Worm (Caenorhabditis elegans) whole organism, late embryonic: Measurements from ENCODE around the gene psa-3.

Experiments
- ama-1 ChIP-seq: fragments of 150-350 bp; optimal IDR thresholded peaks from 2 replicates; lab custom pipeline; 2014
- ceh-30 ChIP-seq: fragments of 150-350 bp; optimal IDR thresholded peaks from 2 replicates; lab custom pipeline; 2014; ENCODE audit warnings: missing biosample characterization, missing genetic modification characterization
- elt-2 ChIP-seq: sonication (generic microtip); optimal IDR thresholded peaks from 2 replicates; lab custom pipeline; 2016; ENCODE audit warnings: missing genetic modification reagents, missing genetic modification characterization, missing compliant biosample characterization
- fkh-10 ChIP-seq: fragments of 150-350 bp; optimal IDR thresholded peaks from 2 replicates; lab custom pipeline; 2014; ENCODE audit warnings: missing biosample characterization, missing genetic modification reagents, missing genetic modification characterization
- hlh-30 ChIP-seq: sonication (generic microtip); optimal IDR thresholded peaks from 2 replicates; lab custom pipeline; 2017; ENCODE audit warnings: antibody characterized with exemption, missing genetic modification characterization, missing compliant biosample characterization; ENCODE audit not compliant: insufficient read depth
- lin-11 ChIP-seq: fragments of 200-800 bp; sonication (Bioruptor generic); optimal IDR thresholded peaks from 2 replicates; lab custom pipeline; 2018; ENCODE audit warnings: mild to moderate bottlenecking, missing genetic modification characterization, missing compliant biosample characterization
- madf-2 ChIP-seq: sonication (generic microtip); optimal IDR thresholded peaks from 2 replicates; lab custom pipeline; 2017; ENCODE audit warnings: missing genetic modification characterization, missing compliant biosample characterization
- nfya-1 ChIP-seq: sonication (generic microtip); optimal IDR thresholded peaks from 2 replicates; lab custom pipeline; 2017; ENCODE audit warnings: missing genetic modification characterization, mild to moderate bottlenecking, missing compliant biosample characterization, antibody characterized with exemption, moderate library complexity
- pha-4 ChIP-seq: fragments of 150-350 bp; optimal IDR thresholded peaks from 2 replicates; lab custom pipeline; 2018; ENCODE audit warnings: missing biosample characterization, missing genetic modification reagents, missing genetic modification characterization
- pqm-1 ChIP-seq: sonication (generic microtip); optimal IDR thresholded peaks from 2 replicates; lab custom pipeline; 2016; ENCODE audit warnings: missing genetic modification characterization, missing compliant biosample characterization
- rnt-1 ChIP-seq: sonication (generic microtip); optimal IDR thresholded peaks from 2 replicates; lab custom pipeline; 2016; ENCODE audit warnings: missing genetic modification characterization, missing compliant biosample characterization
- unc-3 ChIP-seq, 2 experiments: fragments of 200-800 bp in 1 of 2; sonication (Bioruptor generic) in 1 of 2; sonication (generic microtip) in 1 of 2; conservative IDR thresholded peaks in 1 of 2; optimal IDR thresholded peaks in 1 of 2; 2 replicates each; pipeline versions ENCODE4 v1.3.6 to Lab custom; 2016 to 2022; ENCODE audit warnings: missing compliant biosample characterization in 2 of 2, missing genetic modification characterization in 2 of 2, missing genetic modification reagents in 1 of 2
- unc-42 ChIP-seq: sonication (generic microtip); optimal IDR thresholded peaks from 2 replicates; lab custom pipeline; 2016; ENCODE audit warnings: missing genotype, missing genetic modification characterization, missing compliant biosample characterization
- unc-86 ChIP-seq: sonication (generic microtip); optimal IDR thresholded peaks from 2 replicates; lab custom pipeline; 2016; ENCODE audit warnings: missing genetic modification characterization, missing compliant biosample characterization

- TF ChIP-seq madf-2 (tag; lab: Kevin White, UChicago) (no peak), unc-3 (GFP tag; conservative IDR thresholded peaks at IDR 0.05; lab: Robert Waterston, UW) (no peak), unc-3 (tag; optimal IDR thresholded peaks at IDR 0.05; lab: Kevin White, UChicago) (no peak), ama-1 (lab: Kevin White, UChicago) (no peak), ceh-30 (tag; lab: Kevin White, UChicago) (no peak), nfya-1 (tag; lab: Kevin White, UChicago) (no peak), pha-4 (no peak), unc-42 (tag; lab: Kevin White, UChicago) (no peak), hlh-30 (tag; lab: Kevin White, UChicago) (no peak), lin-11 (tag; lab: Kevin White, UChicago) (no peak), elt-2 (tag; lab: Kevin White, UChicago) (no peak), fkh-10 (GFP tag; lab: Kevin White, UChicago) (no peak), unc-86 (tag; lab: Kevin White, UChicago) (no peak), pqm-1 (no peak), rnt-1 (no peak)
These were observed 58.3 kb downstream of the psa-3 start, which contains the start of gene sprr-1 for ce11 chrX:15466032-15466431.
